Fruit fly (Drosophila melanogaster) whole organism, wandering third instar larva: ENCODE measurements around the gene Cbp20.

Experiments used
- Abd-B ChIP-seq: fragments of >200 bp; optimal IDR thresholded peaks from 2 replicates; lab custom pipeline; 2017; ENCODE audit warnings: missing biosample characterization, missing genetic modification characterization
- CG32264 ChIP-seq: fragments of 200-800 bp; sonication (Bioruptor generic); optimal IDR thresholded peaks from 2 replicates; lab custom pipeline; 2016; ENCODE audit warnings: missing biosample characterization, missing genetic modification characterization
- CG9705 ChIP-seq: fragments of 200-800 bp; sonication (Bioruptor generic); optimal IDR thresholded peaks from 2 replicates; lab custom pipeline; 2018; ENCODE audit warnings: missing biosample characterization, mild to moderate bottlenecking, missing genetic modification characterization
- CrebA ChIP-seq: fragments of 200-800 bp; sonication (Bioruptor generic); optimal IDR thresholded peaks from 2 replicates; lab custom pipeline; 2016; ENCODE audit warnings: missing biosample characterization, mild to moderate bottlenecking, missing genetic modification characterization, borderline replicate concordance
- Dfd ChIP-seq: fragments of >200 bp; optimal IDR thresholded peaks from 2 replicates; lab custom pipeline; 2017; ENCODE audit warnings: missing biosample characterization, missing genetic modification characterization
- Dif ChIP-seq: fragments of 200-275, 200-300 bp; sonication (Bioruptor generic); optimal IDR thresholded peaks from 2 replicates; lab custom pipeline; 2018; ENCODE audit warnings: missing biosample characterization, missing genetic modification characterization; ENCODE audit not compliant: partially characterized antibody
- GATAd ChIP-seq: sonication (Bioruptor generic); optimal IDR thresholded peaks from 2 replicates; lab custom pipeline; 2016; ENCODE audit warnings: missing biosample characterization, missing genetic modification characterization
- HLH106 ChIP-seq: fragments of 200-800 bp; optimal IDR thresholded peaks from 3 replicates; lab custom pipeline; 2019; ENCODE audit warnings: missing biosample characterization, mild to moderate bottlenecking, missing genetic modification characterization, moderate library complexity
- Hnf4 ChIP-seq: fragments of 200-800 bp; sonication (Bioruptor generic); optimal IDR thresholded peaks from 2 replicates; lab custom pipeline; 2016; ENCODE audit warnings: missing biosample characterization, mild to moderate bottlenecking, missing genetic modification characterization
- Hr78 ChIP-seq: fragments of >200 bp; optimal IDR thresholded peaks from 2 replicates; lab custom pipeline; 2017; ENCODE audit warnings: missing biosample characterization, missing genetic modification characterization
- Hr83 ChIP-seq: fragments of 200-300 bp; sonication (Bioruptor generic); optimal IDR thresholded peaks from 2 replicates; lab custom pipeline; 2016; ENCODE audit warnings: missing biosample characterization, mild to moderate bottlenecking, missing genetic modification characterization, moderate library complexity; ENCODE audit not compliant: poor library complexity, severe bottlenecking
- Jra ChIP-seq: sonication (Bioruptor generic); optimal IDR thresholded peaks from 2 replicates; lab custom pipeline; 2016; ENCODE audit warnings: missing biosample characterization, missing genetic modification characterization
- Mio ChIP-seq: sonication (Bioruptor generic); optimal IDR thresholded peaks from 2 replicates; lab custom pipeline; 2016; ENCODE audit warnings: missing biosample characterization, missing genetic modification characterization
- Myc ChIP-seq: fragments of >200 bp; optimal IDR thresholded peaks from 2 replicates; lab custom pipeline; 2017
- N ChIP-seq: fragments of >200 bp; optimal IDR thresholded peaks from 2 replicates; lab custom pipeline; 2018; ENCODE audit warnings: missing biosample characterization, missing external identifiers, missing genetic modification characterization
- OdsH ChIP-seq: fragments of 200-800 bp; sonication (Bioruptor generic); optimal IDR thresholded peaks from 2 replicates; lab custom pipeline; 2016; ENCODE audit warnings: missing biosample characterization, mild to moderate bottlenecking, missing genetic modification characterization
- Rel ChIP-seq, 2 experiments: fragments of 200-800 bp; sonication (Bioruptor generic) in 1 of 2; optimal IDR thresholded peaks; 2 replicates in 1 of 2; 3 replicates in 1 of 2; lab custom pipeline; 2016 to 2019; ENCODE audit warnings: mild to moderate bottlenecking in 2 of 2, missing biosample characterization in 2 of 2, missing genetic modification characterization in 2 of 2, moderate library complexity in 1 of 2
- Sp1 ChIP-seq: fragments of 200-800 bp; sonication (Bioruptor generic); optimal IDR thresholded peaks from 3 replicates; lab custom pipeline; 2019; ENCODE audit warnings: missing biosample characterization, mild to moderate bottlenecking, missing genetic modification characterization, moderate library complexity
- Vsx2 ChIP-seq: fragments of 200-300, 225-300 bp; sonication (Bioruptor generic); optimal IDR thresholded peaks from 2 replicates; lab custom pipeline; 2018; ENCODE audit warnings: missing biosample characterization, missing genetic modification characterization; ENCODE audit not compliant: partially characterized antibody
- br ChIP-seq: fragments of 200-800 bp; sonication (Bioruptor generic); optimal IDR thresholded peaks from 2 replicates; lab custom pipeline; 2016; ENCODE audit warnings: missing biosample characterization, missing genetic modification characterization
- brk ChIP-seq: fragments of 200-800 bp; sonication (Bioruptor generic); optimal IDR thresholded peaks from 2 replicates; lab custom pipeline; 2016; ENCODE audit warnings: missing biosample characterization, mild to moderate bottlenecking, missing genetic modification characterization
- dl ChIP-seq, 2 experiments: fragments of 175-275, 200-275 bp in 1 of 2; fragments of 200-275 bp in 1 of 2; sonication (Bioruptor generic); optimal IDR thresholded peaks; lab custom pipeline; 2018; ENCODE audit warnings: mild to moderate bottlenecking in 2 of 2, missing biosample characterization in 2 of 2, missing genetic modification characterization in 2 of 2, moderate library complexity in 2 of 2; ENCODE audit not compliant: partially characterized antibody in 2 of 2, insufficient read depth in 1 of 2
- dmrt93B ChIP-seq: fragments of 200-800 bp; sonication (Bioruptor generic); optimal IDR thresholded peaks from 2 replicates; lab custom pipeline; 2018; ENCODE audit warnings: missing biosample characterization, mild to moderate bottlenecking, missing genetic modification characterization
- dsf ChIP-seq: sonication (Bioruptor generic); optimal IDR thresholded peaks from 2 replicates; lab custom pipeline; 2016; ENCODE audit warnings: missing biosample characterization, missing genetic modification characterization, borderline replicate concordance
- ey ChIP-seq: fragments of 200-800 bp; sonication (Bioruptor generic); optimal IDR thresholded peaks from 2 replicates; lab custom pipeline; 2016; ENCODE audit warnings: missing biosample characterization, missing genetic modification characterization
- foxo ChIP-seq, 2 experiments: fragments of 200-800 bp; sonication (Bioruptor generic); optimal IDR thresholded peaks; 2 replicates in 1 of 2; 3 replicates in 1 of 2; lab custom pipeline; 2016 to 2017; ENCODE audit warnings: missing biosample characterization in 2 of 2, missing genetic modification characterization in 2 of 2
- fru ChIP-seq: fragments of 200-800 bp; sonication (Bioruptor generic); optimal IDR thresholded peaks from 3 replicates; lab custom pipeline; 2016; ENCODE audit warnings: missing biosample characterization, mild to moderate bottlenecking, missing genetic modification characterization
- h ChIP-seq: fragments of 200-800 bp; sonication (Bioruptor generic); optimal IDR thresholded peaks from 3 replicates; lab custom pipeline; 2016; ENCODE audit warnings: missing biosample characterization, mild to moderate bottlenecking, missing genetic modification characterization
- jim ChIP-seq: fragments of 175-275, 200-325 bp; sonication (Bioruptor generic); optimal IDR thresholded peaks from 2 replicates; lab custom pipeline; 2016; ENCODE audit warnings: missing biosample characterization, mild to moderate bottlenecking, missing genetic modification characterization
- lola ChIP-seq: fragments of >200 bp; optimal IDR thresholded peaks from 2 replicates; lab custom pipeline; 2017; ENCODE audit warnings: missing biosample characterization, missing genetic modification characterization
- pan ChIP-seq: fragments of >200 bp; optimal IDR thresholded peaks from 2 replicates; lab custom pipeline; 2017
- psq ChIP-seq: fragments of 200-800 bp; sonication (Bioruptor generic); optimal IDR thresholded peaks from 3 replicates; lab custom pipeline; 2017; ENCODE audit warnings: missing biosample characterization, mild to moderate bottlenecking, missing genetic modification characterization, moderate library complexity
- rgr ChIP-seq: fragments of 200-800 bp; sonication (Bioruptor generic); optimal IDR thresholded peaks from 3 replicates; lab custom pipeline; 2016; ENCODE audit warnings: missing biosample characterization, mild to moderate bottlenecking, missing genetic modification characterization
- sage ChIP-seq: fragments of 200-800 bp; sonication (Bioruptor generic); optimal IDR thresholded peaks from 2 replicates; lab custom pipeline; 2016; ENCODE audit warnings: missing biosample characterization, mild to moderate bottlenecking, missing genetic modification characterization
- sv ChIP-seq: fragments of 200-800 bp; sonication (Bioruptor generic); optimal IDR thresholded peaks from 3 replicates; lab custom pipeline; 2016; ENCODE audit warnings: missing biosample characterization, missing genetic modification characterization
- tai ChIP-seq: sonication (Bioruptor generic); optimal IDR thresholded peaks from 2 replicates; lab custom pipeline; 2016; ENCODE audit warnings: missing biosample characterization, missing genetic modification characterization
- usp ChIP-seq: fragments of >200 bp; optimal IDR thresholded peaks from 2 replicates; lab custom pipeline; 2017; ENCODE audit warnings: missing biosample characterization, missing genetic modification characterization
- woc ChIP-seq: sonication (Bioruptor generic); optimal IDR thresholded peaks from 2 replicates; lab custom pipeline; 2016; ENCODE audit warnings: missing biosample characterization, mild to moderate bottlenecking, missing genetic modification characterization

The Cbp20 gene

DNA sequence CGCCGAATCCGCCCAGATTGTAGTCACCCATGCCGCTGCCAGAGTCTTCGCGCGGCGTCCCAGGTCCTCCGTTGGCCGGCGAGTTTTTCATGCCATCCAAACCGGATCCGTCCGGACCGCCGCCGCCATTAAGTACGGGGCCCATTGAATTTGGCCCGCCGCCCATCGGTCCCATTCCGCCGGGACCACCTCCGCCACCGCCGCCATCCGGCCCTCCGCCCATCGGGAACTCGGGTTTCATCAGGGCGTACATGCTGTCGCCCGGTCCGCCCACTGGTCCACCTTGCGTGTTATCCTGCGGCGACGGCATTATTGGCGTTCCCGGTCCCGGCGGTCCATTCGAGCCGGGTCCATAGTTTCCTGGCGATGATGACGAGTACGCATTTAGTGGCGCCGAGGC is 30.8 kb downstream of the Cbp20 start:
- TF ChIP-seq Dfd (GFP tag; lab: Kevin White, UChicago) = peak; percentile 97
- no peak for TF ChIP-seq HLH106
- TF ChIP-seq, all 38 proteins: peak for 1

DNA sequence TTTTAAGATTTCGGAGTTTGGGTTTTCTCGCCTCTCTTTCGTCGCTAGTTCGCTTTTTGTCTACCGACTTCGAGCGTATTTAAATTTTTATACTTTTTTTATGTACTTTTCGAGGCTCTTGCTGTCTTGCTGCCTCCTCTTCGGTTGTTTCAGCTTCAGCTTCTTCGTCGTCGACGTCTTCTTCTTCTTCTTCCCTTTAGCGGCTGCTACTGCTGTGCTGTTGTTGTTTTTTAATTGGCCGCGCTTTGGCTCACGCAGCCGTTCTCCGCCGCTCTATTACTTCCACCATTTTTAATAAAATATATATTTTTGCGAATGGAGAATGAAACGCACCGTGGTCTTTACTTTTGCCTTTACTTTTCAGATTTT is 32.1 kb downstream of the Cbp20 start:
- TF ChIP-seq CrebA (no peak), psq (GFP tag; lab: Kevin White, UChicago) (no peak), Hr83 (GFP tag; lab: Kevin White, UChicago) (no peak)
- TF ChIP-seq, all 38 proteins: peak for 0

dm6 chr3R:18196991-18197801 is 32.7 kb downstream of the Cbp20 start:
- TF ChIP-seq CG32264 (peak; percentile 18), psq (GFP tag; lab: Kevin White, UChicago) (peak; percentile 94), tai (no peak), Hr78 (GFP tag; lab: Kevin White, UChicago) (peak; percentile 58), br (GFP tag; lab: Kevin White, UChicago) (no peak), CrebA (no peak), Mio (GFP tag; lab: Kevin White, UChicago) (no peak), dsf (GFP tag; lab: Kevin White, UChicago) (no peak), dl (GFP tag; optimal IDR thresholded peaks at IDR 0.05; lab: Kevin White, UChicago; ENCODE audit: insufficient read depth in 1 of 2, partially characterized antibody in 2 of 2) (peak; percentile 94 to 95), Jra (peak; percentile 9), OdsH (GFP tag; lab: Kevin White, UChicago) (peak; percentile 8), sv (peak; percentile 48), Dfd (GFP tag; lab: Kevin White, UChicago) (no peak), Sp1 (GFP tag; lab: Kevin White, UChicago) (peak; percentile 60), Vsx2 (GFP tag; lab: Kevin White, UChicago) (peak; percentile 92), fru (GFP tag; lab: Kevin White, UChicago) (peak; percentile 68), Hr83 (GFP tag; lab: Kevin White, UChicago) (peak; percentile 77), dmrt93B (GFP tag; lab: Kevin White, UChicago) (peak; percentile 56), N (GFP tag; lab: Kevin White, UChicago) (peak; percentile 94), ey (GFP tag; lab: Kevin White, UChicago) (peak; percentile 27), rgr (peak; percentile 33), lola (GFP tag; lab: Kevin White, UChicago) (no peak), usp (GFP tag; lab: Kevin White, UChicago) (no peak), woc (GFP tag; lab: Kevin White, UChicago) (peak; percentile 66), Abd-B (GFP tag; lab: Kevin White, UChicago) (no peak), brk (GFP tag; lab: Kevin White, UChicago) (no peak), GATAd (no peak), sage (peak; percentile 80), HLH106 (peak; percentile 53), Rel (GFP tag; optimal IDR thresholded peaks at IDR 0.05; lab: Kevin White, UChicago) (peak; percentile 89), Rel (tag; optimal IDR thresholded peaks at IDR 0.05; lab: Kevin White, UChicago) (peak; percentile 58), jim (GFP tag; lab: Kevin White, UChicago) (peak; percentile 77), Dif (GFP tag; lab: Kevin White, UChicago) (peak; percentile 97), Myc (lab: Kevin White, UChicago) (no peak), Hnf4 (GFP tag; lab: Kevin White, UChicago) (peak; percentile 8), pan (lab: Kevin White, UChicago) (no peak), CG9705 (no peak), foxo (GFP tag; optimal IDR thresholded peaks at IDR 0.05; lab: Kevin White, UChicago) (peak; percentile 65 to 89), h (GFP tag; lab: Kevin White, UChicago) (peak; percentile 63)
